Fruit fly (Drosophila melanogaster) whole organism, prepupa: ENCODE data around the gene Rab18.

Experiments used
- CG10631 ChIP-seq: fragments of 200-800 bp; sonication (Bioruptor generic); optimal IDR thresholded peaks from 2 replicates; lab custom pipeline; 2016; ENCODE audit warnings: missing biosample characterization, missing genetic modification characterization
- CG11762 ChIP-seq: fragments of 200-800 bp; sonication (Bioruptor generic); optimal IDR thresholded peaks from 3 replicates; lab custom pipeline; 2016; ENCODE audit warnings: missing biosample characterization, missing genetic modification characterization; ENCODE audit not compliant: insufficient read depth
- CG3032 ChIP-seq: fragments of 200-800 bp; optimal IDR thresholded peaks from 2 replicates; lab custom pipeline; 2019; ENCODE audit warnings: missing biosample characterization, mild to moderate bottlenecking, missing genetic modification characterization, moderate library complexity
- CG32006 ChIP-seq: fragments of 200-800 bp; sonication (Bioruptor generic); optimal IDR thresholded peaks from 3 replicates; lab custom pipeline; 2017; ENCODE audit warnings: missing biosample characterization, mild to moderate bottlenecking, missing genetic modification characterization
- CG34406 ChIP-seq: fragments of 200-800 bp; sonication (Bioruptor generic); optimal IDR thresholded peaks from 3 replicates; lab custom pipeline; 2016; ENCODE audit warnings: missing biosample characterization, missing genetic modification characterization
- CG6163 ChIP-seq: fragments of 200-800 bp; sonication (Bioruptor generic); IDR thresholded peaks from 3 replicates; pipeline ENCODE4 v1.3.6; 2022; ENCODE audit warnings: missing biosample characterization, missing genetic modification characterization
- Eip78C ChIP-seq: fragments of 200-800 bp; sonication (Bioruptor generic); peaks from one replicate; lab custom pipeline; 2016; ENCODE audit warnings: missing biosample characterization, missing genetic modification characterization
- Eip93F ChIP-seq: fragments of 200-800 bp; sonication (Bioruptor generic); optimal IDR thresholded peaks from 2 replicates; lab custom pipeline; 2016; ENCODE audit warnings: missing biosample characterization, mild to moderate bottlenecking, missing genetic modification characterization
- Ets96B ChIP-seq: fragments of 200-800 bp; optimal IDR thresholded peaks from 2 replicates; lab custom pipeline; 2019; ENCODE audit warnings: missing biosample characterization, mild to moderate bottlenecking, missing genetic modification characterization, moderate library complexity
- Hr39 ChIP-seq: fragments of 200-800 bp; sonication (Bioruptor generic); optimal IDR thresholded peaks from 2 replicates; lab custom pipeline; 2016; ENCODE audit warnings: missing biosample characterization, missing genetic modification characterization
- dac ChIP-seq: fragments of 200-800 bp; sonication (Bioruptor generic); optimal IDR thresholded peaks from 2 replicates; lab custom pipeline; 2017; ENCODE audit warnings: missing biosample characterization, mild to moderate bottlenecking, missing genetic modification characterization
- lz ChIP-seq: fragments of 200-800 bp; sonication (Bioruptor generic); optimal IDR thresholded peaks from 3 replicates; lab custom pipeline; 2016; ENCODE audit warnings: missing biosample characterization, missing genetic modification characterization
- salr ChIP-seq, 2 experiments: fragments of 200-800 bp; sonication (Bioruptor generic); optimal IDR thresholded peaks; 3 replicates each; lab custom pipeline; 2016 to 2018; ENCODE audit warnings: missing biosample characterization in 2 of 2, missing genetic modification characterization in 2 of 2, mild to moderate bottlenecking in 1 of 2

dm6 chrX:5678178-5678470 is 6.5 kb upstream of the Rab18 start:
- no peak for TF ChIP-seq Eip78C (GFP tag; lab: Kevin White, UChicago)
- TF ChIP-seq dac: no peak
- no peak for TF ChIP-seq lz
- TF ChIP-seq salr (GFP tag; optimal IDR thresholded peaks at IDR 0.05; lab: Kevin White, UChicago): no peak
- no peak for TF ChIP-seq CG10631
- no peak for TF ChIP-seq CG34406 (GFP tag; lab: Kevin White, UChicago)
- no peak for TF ChIP-seq CG3032 (tag; lab: Kevin White, UChicago)
- no peak for TF ChIP-seq CG11762 (GFP tag; lab: Kevin White, UChicago)
- TF ChIP-seq CG32006 (GFP tag; lab: Kevin White, UChicago): no peak
- TF ChIP-seq Ets96B (tag; lab: Kevin White, UChicago): no peak
- TF ChIP-seq Eip93F (GFP tag; lab: Kevin White, UChicago): no peak
- no peak for TF ChIP-seq Hr39 (GFP tag; lab: Kevin White, UChicago)
- TF ChIP-seq CG6163 (GFP tag; lab: Robert Waterston, UW): no peak
